Fruit fly (Drosophila melanogaster) whole organism, prepupa: ENCODE results near the gene CG12279.
A peak's percentile ranks its signal among the peaks of the same experiment; 100 is the strongest.

Experiments
- Blimp-1 ChIP-seq: fragments of 200-800 bp; sonication (Bioruptor generic); optimal IDR thresholded peaks from 3 replicates; lab custom pipeline; 2017; ENCODE audit warnings: missing biosample characterization, missing genetic modification characterization, mild to moderate bottlenecking, moderate library complexity, missing genetic modification reagents
- CG10631 ChIP-seq: fragments of 200-800 bp; sonication (Bioruptor generic); optimal IDR thresholded peaks from 2 replicates; lab custom pipeline; 2016; ENCODE audit warnings: missing biosample characterization, missing genetic modification characterization
- CG10669 ChIP-seq: fragments of 200-800 bp; sonication (Bioruptor generic); optimal IDR thresholded peaks from 3 replicates; lab custom pipeline; 2018; ENCODE audit warnings: missing biosample characterization, mild to moderate bottlenecking, missing genetic modification characterization, moderate library complexity
- CG11762 ChIP-seq: fragments of 200-800 bp; sonication (Bioruptor generic); optimal IDR thresholded peaks from 3 replicates; lab custom pipeline; 2016; ENCODE audit warnings: missing biosample characterization, missing genetic modification characterization; ENCODE audit not compliant: insufficient read depth
- CG1621 ChIP-seq: fragments of 200-800 bp; sonication (Bioruptor generic); optimal IDR thresholded peaks from 3 replicates; lab custom pipeline; 2018; ENCODE audit warnings: missing biosample characterization, mild to moderate bottlenecking, missing genetic modification characterization
- CG3032 ChIP-seq: fragments of 200-800 bp; optimal IDR thresholded peaks from 2 replicates; lab custom pipeline; 2019; ENCODE audit warnings: missing biosample characterization, mild to moderate bottlenecking, missing genetic modification characterization, moderate library complexity
- CG31627 ChIP-seq: fragments of 200-800 bp; sonication (Bioruptor generic); optimal IDR thresholded peaks from 3 replicates; lab custom pipeline; 2016; ENCODE audit warnings: missing biosample characterization, missing genetic modification characterization
- CG34406 ChIP-seq: fragments of 200-800 bp; sonication (Bioruptor generic); optimal IDR thresholded peaks from 3 replicates; lab custom pipeline; 2016; ENCODE audit warnings: missing biosample characterization, missing genetic modification characterization
- CG6163 ChIP-seq: fragments of 200-800 bp; sonication (Bioruptor generic); IDR thresholded peaks from 3 replicates; pipeline ENCODE4 v1.3.6; 2022; ENCODE audit warnings: missing biosample characterization, missing genetic modification characterization
- CG6276 ChIP-seq: fragments of 200-800 bp; sonication (Bioruptor generic); optimal IDR thresholded peaks from 2 replicates; lab custom pipeline; 2017; ENCODE audit warnings: missing biosample characterization, mild to moderate bottlenecking, missing genetic modification characterization
- CG6792 ChIP-seq: fragments of 200-800 bp; sonication (Bioruptor generic); optimal IDR thresholded peaks from 3 replicates; lab custom pipeline; 2016; ENCODE audit warnings: missing biosample characterization, missing genetic modification characterization
- CG6808 ChIP-seq: fragments of 200-800 bp; sonication (Bioruptor generic); optimal IDR thresholded peaks from 3 replicates; lab custom pipeline; 2017; ENCODE audit warnings: missing biosample characterization, missing genetic modification characterization, mild to moderate bottlenecking, moderate library complexity, missing genetic modification reagents
- CG6854 ChIP-seq: fragments of 200-800 bp; sonication (Bioruptor generic); optimal IDR thresholded peaks from 2 replicates; lab custom pipeline; 2017; ENCODE audit warnings: missing biosample characterization, mild to moderate bottlenecking, missing genetic modification characterization
- CG8119 ChIP-seq: fragments of 200-800 bp; sonication (Bioruptor generic); IDR thresholded peaks from 3 replicates; pipeline ENCODE4 v1.3.6; 2022; ENCODE audit warnings: missing biosample characterization, missing genetic modification characterization
- CG8319 ChIP-seq: fragments of 200-800 bp; sonication (Bioruptor generic); optimal IDR thresholded peaks from 3 replicates; lab custom pipeline; 2016; ENCODE audit warnings: missing biosample characterization, missing genetic modification characterization
- CG8632 ChIP-seq: fragments of 200-800 bp; sonication (Bioruptor generic); optimal IDR thresholded peaks from 3 replicates; lab custom pipeline; 2016; ENCODE audit warnings: missing biosample characterization, missing genetic modification characterization
- Eip75B ChIP-seq: fragments of 200-800 bp; sonication (Bioruptor generic); optimal IDR thresholded peaks from 3 replicates; lab custom pipeline; 2016; ENCODE audit warnings: missing biosample characterization, missing genetic modification characterization
- Eip78C ChIP-seq: fragments of 200-800 bp; sonication (Bioruptor generic); peaks from one replicate; lab custom pipeline; 2016; ENCODE audit warnings: missing biosample characterization, missing genetic modification characterization
- Eip93F ChIP-seq: fragments of 200-800 bp; sonication (Bioruptor generic); optimal IDR thresholded peaks from 2 replicates; lab custom pipeline; 2016; ENCODE audit warnings: missing biosample characterization, mild to moderate bottlenecking, missing genetic modification characterization
- Ets21C ChIP-seq: fragments of 200-800 bp; sonication (Bioruptor generic); optimal IDR thresholded peaks from 3 replicates; lab custom pipeline; 2016; ENCODE audit warnings: missing biosample characterization, missing genetic modification characterization
- Ets96B ChIP-seq: fragments of 200-800 bp; optimal IDR thresholded peaks from 2 replicates; lab custom pipeline; 2019; ENCODE audit warnings: missing biosample characterization, mild to moderate bottlenecking, missing genetic modification characterization, moderate library complexity
- Gug ChIP-seq: fragments of 200-800 bp; sonication (Bioruptor generic); IDR thresholded peaks from 2 replicates; pipeline ENCODE4 v1.3.6; 2022; ENCODE audit warnings: missing biosample characterization, missing genetic modification characterization
- Hr38 ChIP-seq: sonication (Bioruptor generic); optimal IDR thresholded peaks from 2 replicates; lab custom pipeline; 2016; ENCODE audit warnings: missing biosample characterization, missing genetic modification characterization
- Hr4 ChIP-seq: fragments of 200-800 bp; sonication (Bioruptor generic); optimal IDR thresholded peaks from 3 replicates; lab custom pipeline; 2016; ENCODE audit warnings: missing biosample characterization, missing genetic modification characterization
- Lpt ChIP-seq: fragments of 200-800 bp; sonication (Bioruptor generic); optimal IDR thresholded peaks from 3 replicates; lab custom pipeline; 2016; ENCODE audit warnings: missing biosample characterization, missing genetic modification characterization
- Met ChIP-seq: fragments of 200-800 bp; sonication (Bioruptor generic); optimal IDR thresholded peaks from 3 replicates; lab custom pipeline; 2016; ENCODE audit warnings: missing biosample characterization, missing genetic modification characterization
- OdsH ChIP-seq: fragments of 200-800 bp; sonication (Bioruptor generic); optimal IDR thresholded peaks from 3 replicates; lab custom pipeline; 2016; ENCODE audit warnings: missing biosample characterization, missing genetic modification characterization
- Smox ChIP-seq: fragments of 200-800 bp; sonication (Bioruptor generic); optimal IDR thresholded peaks from 3 replicates; lab custom pipeline; 2016; ENCODE audit warnings: missing biosample characterization, missing genetic modification characterization
- Sox102F ChIP-seq: fragments of 200-800 bp; sonication (Bioruptor generic); optimal IDR thresholded peaks from 2 replicates; lab custom pipeline; 2016; ENCODE audit warnings: missing biosample characterization, mild to moderate bottlenecking, missing genetic modification characterization
- Sox15 ChIP-seq: fragments of 200-800 bp; sonication (Bioruptor generic); optimal IDR thresholded peaks from 3 replicates; lab custom pipeline; 2016; ENCODE audit warnings: missing biosample characterization, missing genetic modification characterization
- acj6 ChIP-seq: fragments of 200-800 bp; sonication (Bioruptor generic); optimal IDR thresholded peaks from 3 replicates; lab custom pipeline; 2016; ENCODE audit warnings: missing biosample characterization, missing genetic modification characterization
- cyc ChIP-seq: fragments of 200-800 bp; sonication (Bioruptor generic); optimal IDR thresholded peaks from 3 replicates; lab custom pipeline; 2016; ENCODE audit warnings: missing biosample characterization, missing genetic modification characterization
- dsx ChIP-seq: fragments of 200-800 bp; optimal IDR thresholded peaks from 3 replicates; lab custom pipeline; 2019; ENCODE audit warnings: missing biosample characterization, mild to moderate bottlenecking, missing genetic modification characterization, moderate library complexity; ENCODE audit not compliant: poor library complexity, severe bottlenecking
- eg ChIP-seq: fragments of 200-800 bp; sonication (Bioruptor generic); IDR thresholded peaks from 3 replicates; pipeline ENCODE4 v1.3.6; 2022; ENCODE audit warnings: missing biosample characterization, missing genetic modification characterization
- esn ChIP-seq: fragments of 200-800 bp; sonication (Bioruptor generic); optimal IDR thresholded peaks from 2 replicates; lab custom pipeline; 2016; ENCODE audit warnings: missing biosample characterization, mild to moderate bottlenecking, missing genetic modification characterization, moderate library complexity
- fd85E ChIP-seq: fragments of 200-800 bp; sonication (Bioruptor generic); optimal IDR thresholded peaks from 3 replicates; lab custom pipeline; 2016; ENCODE audit warnings: missing biosample characterization, missing genetic modification characterization
- fkh ChIP-seq: fragments of 200-800 bp; sonication (Bioruptor generic); optimal IDR thresholded peaks from 3 replicates; lab custom pipeline; 2017; ENCODE audit warnings: missing biosample characterization, mild to moderate bottlenecking, missing genetic modification characterization, moderate library complexity
- lz ChIP-seq: fragments of 200-800 bp; sonication (Bioruptor generic); optimal IDR thresholded peaks from 3 replicates; lab custom pipeline; 2016; ENCODE audit warnings: missing biosample characterization, missing genetic modification characterization
- net ChIP-seq: fragments of 200-800 bp; sonication (Bioruptor generic); optimal IDR thresholded peaks from 3 replicates; lab custom pipeline; 2016; ENCODE audit warnings: missing biosample characterization, missing genetic modification characterization
- pdm3 ChIP-seq: fragments of 200-800 bp; sonication (Bioruptor generic); optimal IDR thresholded peaks from 3 replicates; lab custom pipeline; 2016; ENCODE audit warnings: missing biosample characterization, missing genetic modification characterization
- salr ChIP-seq, 2 experiments: fragments of 200-800 bp; sonication (Bioruptor generic); optimal IDR thresholded peaks; 3 replicates each; lab custom pipeline; 2016 to 2018; ENCODE audit warnings: missing biosample characterization in 2 of 2, missing genetic modification characterization in 2 of 2, mild to moderate bottlenecking in 1 of 2
- spab ChIP-seq: fragments of 200-800 bp; sonication (Bioruptor generic); optimal IDR thresholded peaks from 2 replicates; lab custom pipeline; 2017; ENCODE audit warnings: missing biosample characterization, mild to moderate bottlenecking, missing genetic modification characterization, missing genetic modification reagents
- ss ChIP-seq, 2 experiments: fragments of 200-800 bp; sonication (Bioruptor generic); optimal IDR thresholded peaks; 2 replicates in 1 of 2; 3 replicates in 1 of 2; lab custom pipeline; 2017 to 2018; ENCODE audit warnings: mild to moderate bottlenecking in 2 of 2, missing biosample characterization in 2 of 2, missing genetic modification characterization in 2 of 2, moderate library complexity in 1 of 2
- svp ChIP-seq: fragments of 200-800 bp; sonication (Bioruptor generic); peaks from one replicate; lab custom pipeline; 2016; ENCODE audit warnings: missing biosample characterization, missing genetic modification characterization
- vri ChIP-seq: fragments of 200-800 bp; sonication (Bioruptor generic); optimal IDR thresholded peaks from 3 replicates; lab custom pipeline; 2016; ENCODE audit warnings: missing biosample characterization, mild to moderate bottlenecking, missing genetic modification characterization

Gene CG12279

dm6 chr3R:12697571-12698039 lies 7.3 kb upstream of the CG12279 start (continued):
- no peak for TF ChIP-seq Gug (GFP tag; lab: Robert Waterston, UW)
- TF ChIP-seq spab (GFP tag; lab: Kevin White, UChicago) = no peak
- TF ChIP-seq eg = no peak
- peak; percentile 20 for TF ChIP-seq CG1621 (tag; lab: Kevin White, UChicago)
- peak; percentile 88 for TF ChIP-seq fkh (GFP tag; lab: Kevin White, UChicago)

dm6 chr3R:12698363-12698762 lies 6.5 kb upstream of the CG12279 start:
- TF ChIP-seq cyc (GFP tag; lab: Kevin White, UChicago) (no peak), CG10669 (GFP tag; lab: Kevin White, UChicago) (no peak), CG8119 (GFP tag; lab: Robert Waterston, UW) (no peak), Sox102F (GFP tag; lab: Kevin White, UChicago) (no peak), lz (GFP tag; lab: Kevin White, UChicago) (no peak), Smox (GFP tag; lab: Kevin White, UChicago) (no peak), CG6808 (no peak), CG8632 (GFP tag; lab: Kevin White, UChicago) (no peak), CG11762 (GFP tag; lab: Kevin White, UChicago) (no peak), svp (GFP tag; lab: Kevin White, UChicago) (no peak), pdm3 (GFP tag; lab: Kevin White, UChicago) (no peak), salr (GFP tag; optimal IDR thresholded peaks at IDR 0.05; lab: Kevin White, UChicago) (no peak)

- TF ChIP-seq Ets21C (no peak), Sox102F (GFP tag; lab: Kevin White, UChicago) (no peak), Lpt (GFP tag; lab: Kevin White, UChicago) (no peak), CG6276 (GFP tag; lab: Kevin White, UChicago) (no peak), Hr4 (GFP tag; lab: Kevin White, UChicago) (no peak), Eip93F (GFP tag; lab: Kevin White, UChicago) (peak; percentile 29), eg (no peak), Hr38 (GFP tag; lab: Kevin White, UChicago) (no peak), CG8632 (GFP tag; lab: Kevin White, UChicago) (no peak), Blimp-1 (GFP tag; lab: Kevin White, UChicago) (no peak), ss (GFP tag; optimal IDR thresholded peaks at IDR 0.05; lab: Kevin White, UChicago) (no peak), svp (GFP tag; lab: Kevin White, UChicago) (peak; percentile 51), acj6 (GFP tag; lab: Kevin White, UChicago) (no peak), Sox15 (GFP tag; lab: Kevin White, UChicago) (no peak), esn (GFP tag; lab: Kevin White, UChicago) (no peak), CG10631 (GFP tag; lab: Kevin White, UChicago) (no peak), fkh (GFP tag; lab: Kevin White, UChicago) (peak; percentile 75), CG11762 (GFP tag; lab: Kevin White, UChicago) (no peak), Eip75B (GFP tag; lab: Kevin White, UChicago) (no peak), CG3032 (tag; lab: Kevin White, UChicago) (no peak), Met (GFP tag; lab: Kevin White, UChicago) (no peak), salr (GFP tag; optimal IDR thresholded peaks at IDR 0.05; lab: Kevin White, UChicago) (no peak), vri (GFP tag; lab: Kevin White, UChicago) (peak; percentile 88), OdsH (no peak), CG6792 (no peak), spab (GFP tag; lab: Kevin White, UChicago) (no peak), CG6854 (GFP tag; lab: Kevin White, UChicago) (no peak), Ets96B (tag; lab: Kevin White, UChicago) (no peak), net (GFP tag; lab: Kevin White, UChicago) (no peak), CG8119 (GFP tag; lab: Robert Waterston, UW) (no peak), CG31627 (no peak), pdm3 (GFP tag; lab: Kevin White, UChicago) (no peak), dsx (no peak), CG8319 (GFP tag; lab: Kevin White, UChicago) (no peak), fd85E (GFP tag; lab: Kevin White, UChicago) (no peak), CG34406 (GFP tag; lab: Kevin White, UChicago) (no peak), CG6163 (GFP tag; lab: Robert Waterston, UW) (no peak), Eip78C (peak; percentile 26), CG6808 (no peak)
These were observed 5.1 kb upstream of the CG12279 start for dm6 chr3R:12699620-12700378.
